Fruit fly (Drosophila melanogaster) whole organism, adult: ENCODE data around the gene Rad60.

Source experiments
- CG11617 ChIP-seq: fragments of 200-800 bp; sonication (Bioruptor generic); optimal IDR thresholded peaks from 2 replicates; lab custom pipeline; 2017; ENCODE audit warnings: mild to moderate bottlenecking, missing biosample characterization, missing genetic modification reagents, missing genetic modification characterization
- CG12768 ChIP-seq: fragments of 200-800 bp; sonication (Bioruptor generic); optimal IDR thresholded peaks from 2 replicates; lab custom pipeline; 2017; ENCODE audit warnings: missing biosample characterization, missing genetic modification characterization, mild to moderate bottlenecking, moderate library complexity, missing genetic modification reagents
- CG14711 ChIP-seq: fragments of 200-800 bp; sonication (Bioruptor generic); optimal IDR thresholded peaks from 2 replicates; lab custom pipeline; 2018; ENCODE audit warnings: missing biosample characterization, mild to moderate bottlenecking, missing genetic modification characterization, moderate library complexity
- CG1620 ChIP-seq: fragments of 200-800 bp; sonication (Bioruptor generic); optimal IDR thresholded peaks from 2 replicates; lab custom pipeline; 2016; ENCODE audit warnings: missing biosample characterization, missing genetic modification characterization
- CG33017 ChIP-seq: fragments of 200-800 bp; sonication (Bioruptor generic); optimal IDR thresholded peaks from 2 replicates; lab custom pipeline; 2018; ENCODE audit warnings: missing biosample characterization, mild to moderate bottlenecking, missing genetic modification characterization, moderate library complexity
- CG5204 ChIP-seq: fragments of 200-800 bp; sonication (Bioruptor generic); optimal IDR thresholded peaks from 2 replicates; lab custom pipeline; 2016; ENCODE audit warnings: missing biosample characterization, missing genetic modification characterization
- CG7045 ChIP-seq: fragments of 200-800 bp; sonication (Bioruptor generic); optimal IDR thresholded peaks from 2 replicates; lab custom pipeline; 2017; ENCODE audit warnings: missing biosample characterization, mild to moderate bottlenecking, missing genetic modification characterization
- CG7101 ChIP-seq: fragments of 200-800 bp; sonication (Bioruptor generic); optimal IDR thresholded peaks from 2 replicates; lab custom pipeline; 2018; ENCODE audit warnings: missing biosample characterization, mild to moderate bottlenecking, missing genetic modification characterization, moderate library complexity
- Clk ChIP-seq: fragments of 200-800 bp; sonication (Bioruptor generic); optimal IDR thresholded peaks from 2 replicates; lab custom pipeline; 2017; ENCODE audit warnings: missing biosample characterization, missing genetic modification characterization
- Crg-1 ChIP-seq: fragments of 200-800 bp; sonication (Bioruptor generic); optimal IDR thresholded peaks from 2 replicates; lab custom pipeline; 2016; ENCODE audit warnings: missing biosample characterization, missing genetic modification characterization
- Hr96 ChIP-seq: fragments of 200-800 bp; sonication (Bioruptor generic); optimal IDR thresholded peaks from 2 replicates; lab custom pipeline; 2016; ENCODE audit warnings: missing biosample characterization, missing genetic modification characterization
- Mnt ChIP-seq: fragments of 200-800 bp; sonication (Bioruptor generic); optimal IDR thresholded peaks from 2 replicates; lab custom pipeline; 2016; ENCODE audit warnings: missing biosample characterization, mild to moderate bottlenecking, missing genetic modification characterization
- bab1 ChIP-seq: fragments of 200-800 bp; sonication (Bioruptor generic); optimal IDR thresholded peaks from 3 replicates; lab custom pipeline; 2019; ENCODE audit warnings: missing biosample characterization, mild to moderate bottlenecking, missing genetic modification characterization, moderate library complexity
- cic ChIP-seq: fragments of 200-800 bp; sonication (Bioruptor generic); optimal IDR thresholded peaks from 2 replicates; lab custom pipeline; 2017; ENCODE audit warnings: missing biosample characterization, mild to moderate bottlenecking, missing genetic modification characterization, moderate library complexity
- cnc ChIP-seq, 2 experiments: fragments of >200 bp; optimal IDR thresholded peaks; 2 replicates each; lab custom pipeline; 2017
- kay ChIP-seq: fragments of 200-800 bp; sonication (Bioruptor generic); peaks from one replicate; lab custom pipeline; 2016; ENCODE audit warnings: missing biosample characterization, missing genetic modification characterization, borderline replicate concordance
- ovo ChIP-seq: fragments of 200-800 bp; sonication (Bioruptor generic); optimal IDR thresholded peaks from 2 replicates; lab custom pipeline; 2016; ENCODE audit warnings: missing biosample characterization, missing genetic modification characterization
- pad ChIP-seq: fragments of 200-800 bp; sonication (Bioruptor generic); optimal IDR thresholded peaks from 3 replicates; lab custom pipeline; 2017; ENCODE audit warnings: missing biosample characterization, missing genetic modification characterization, mild to moderate bottlenecking, moderate library complexity, missing genetic modification reagents
- tj ChIP-seq: fragments of 200-800 bp; sonication (Bioruptor generic); optimal IDR thresholded peaks from 3 replicates; lab custom pipeline; 2017; ENCODE audit warnings: missing biosample characterization, mild to moderate bottlenecking, missing genetic modification characterization, moderate library complexity
- toe ChIP-seq: fragments of 200-800 bp; sonication (Bioruptor generic); optimal IDR thresholded peaks from 2 replicates; lab custom pipeline; 2016; ENCODE audit warnings: missing biosample characterization, missing genetic modification characterization

Gene Rad60

DNA sequence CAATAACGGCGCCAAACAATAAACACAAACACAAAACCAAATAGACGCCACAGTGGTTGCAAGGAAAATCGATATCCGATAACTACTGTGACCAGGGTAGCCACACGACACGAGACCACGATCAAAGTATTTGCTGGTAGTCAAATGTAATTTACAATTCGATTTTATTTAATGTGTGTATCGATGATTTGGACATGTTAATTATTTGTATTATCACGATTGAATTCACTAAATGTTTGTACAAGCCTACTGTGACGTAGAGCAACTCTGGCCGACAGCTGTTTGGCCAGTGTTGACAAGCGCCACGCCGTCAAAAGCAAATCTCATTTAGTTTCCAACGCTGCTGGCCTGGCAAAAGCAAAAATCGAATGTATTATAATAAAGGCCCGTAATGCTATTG is at the start of gene Rad60, which contains the start of gene EloA:
Rad60 (minus strand) TSS at position 222 of the 400 bp plus-strand sequence.
EloA (plus strand) TSS at position 308 of the 400 bp plus-strand sequence.
- TF ChIP-seq CG33017, result peak; percentile 44
- TF ChIP-seq bab1, result peak; percentile 85
- peak; percentile 67 for TF ChIP-seq Mnt (GFP tag; lab: Kevin White, UChicago)
- TF ChIP-seq Crg-1 (GFP tag; lab: Kevin White, UChicago), result peak; percentile 74
- peak; percentile 40 for TF ChIP-seq tj
- peak; percentile 100 for TF ChIP-seq CG14711
- peak; percentile 76 for TF ChIP-seq CG1620 (GFP tag; lab: Kevin White, UChicago)
- peak; percentile 68 for TF ChIP-seq CG7045
- TF ChIP-seq CG5204 (GFP tag; lab: Kevin White, UChicago), result no peak
- peak; percentile 72 for TF ChIP-seq CG11617 (GFP tag; lab: Kevin White, UChicago)
- TF ChIP-seq pad (GFP tag; lab: Kevin White, UChicago), result peak; percentile 63
- no peak for TF ChIP-seq kay (GFP tag; lab: Kevin White, UChicago)
- peak; percentile 43 for TF ChIP-seq ovo (GFP tag; lab: Kevin White, UChicago)
- TF ChIP-seq CG12768, result peak; percentile 72
- peak; percentile 82 for TF ChIP-seq CG7101 (tag; lab: Kevin White, UChicago)
- TF ChIP-seq Clk, result peak; percentile 56
- no peak for TF ChIP-seq cnc (optimal IDR thresholded peaks at IDR 0.05; lab: Kevin White, UChicago)
- peak; percentile 16 for TF ChIP-seq cic (GFP tag; lab: Kevin White, UChicago)
- TF ChIP-seq Hr96 (GFP tag; lab: Kevin White, UChicago), result peak; percentile 80
- peak; percentile 79 for TF ChIP-seq toe (GFP tag; lab: Kevin White, UChicago)

DNA sequence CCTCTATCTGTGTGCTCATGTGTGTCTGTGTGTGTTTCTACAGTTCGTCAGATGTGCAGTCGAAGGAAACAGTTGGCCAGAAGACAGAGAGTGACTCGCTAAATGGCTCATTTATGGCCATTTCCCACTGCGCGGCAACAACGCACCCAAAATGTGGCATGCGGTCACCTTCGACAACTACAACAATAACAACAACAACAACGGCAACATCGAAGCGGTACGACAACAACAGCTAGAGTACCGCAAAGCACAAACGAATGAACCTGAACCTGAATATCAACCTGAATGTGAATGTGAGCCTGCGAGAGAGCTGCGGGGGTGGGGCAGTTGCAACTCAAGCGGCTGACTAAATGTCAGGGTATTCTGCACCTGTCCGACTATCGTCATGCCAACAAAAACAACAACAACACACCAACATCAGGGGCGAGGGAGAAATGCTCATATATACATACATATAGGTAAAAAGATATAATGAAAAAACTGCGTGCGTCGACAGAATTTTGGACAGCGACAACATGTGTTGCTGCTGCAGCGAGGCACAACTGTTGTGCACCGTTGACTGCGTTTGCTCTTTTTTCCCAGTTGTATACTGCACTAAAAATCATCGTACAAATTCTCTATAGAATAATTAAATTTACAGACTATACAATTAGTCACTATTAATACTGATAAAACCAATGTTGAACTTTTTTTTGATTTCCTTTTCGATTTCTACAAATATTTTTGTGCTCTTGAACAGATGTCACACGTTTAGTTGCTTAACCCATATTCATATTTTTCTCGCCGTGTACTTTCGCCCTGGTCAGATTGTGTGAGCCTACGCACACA is 49.0 kb upstream of the Rad60 start:
- TF ChIP-seq CG11617 (GFP tag; lab: Kevin White, UChicago) (no peak), CG33017 (no peak), cic (GFP tag; lab: Kevin White, UChicago) (no peak), CG7101 (tag; lab: Kevin White, UChicago) (no peak), Clk (no peak), CG5204 (GFP tag; lab: Kevin White, UChicago) (no peak), CG1620 (GFP tag; lab: Kevin White, UChicago) (no peak)

DNA sequence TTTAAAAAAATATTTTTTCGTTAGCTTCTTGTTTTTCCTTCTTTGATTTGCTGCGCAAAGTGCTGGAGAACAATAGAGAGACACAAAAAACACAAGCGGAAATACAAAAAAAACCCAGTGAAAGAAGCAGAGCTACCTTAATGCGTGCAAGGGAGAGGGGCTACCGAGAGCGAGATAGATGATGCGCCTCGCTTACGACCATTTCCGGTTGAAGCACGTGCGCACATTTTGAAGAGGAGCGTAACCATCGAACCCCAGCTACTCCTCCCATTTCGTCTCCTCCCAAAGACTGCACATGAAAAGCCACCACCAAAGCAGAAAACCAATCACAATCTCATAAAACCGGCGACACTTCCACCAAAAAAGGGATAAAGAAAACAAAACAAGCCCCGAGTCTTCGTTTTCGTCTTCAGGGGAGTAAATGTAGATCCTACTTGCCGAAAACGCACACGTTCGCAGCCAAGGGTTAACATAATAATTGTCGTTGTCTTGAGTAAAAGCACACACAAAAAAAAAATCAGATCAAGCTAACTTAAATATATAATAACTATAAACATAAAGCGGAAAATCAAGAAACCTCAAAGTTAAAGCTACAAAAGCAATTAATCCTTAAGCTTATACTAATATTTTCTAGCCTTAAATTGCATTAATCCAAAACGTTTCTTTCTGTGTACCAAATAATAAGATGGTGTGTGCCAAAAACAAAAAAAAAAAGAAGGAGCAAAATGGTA is 46.0 kb upstream of the Rad60 start:
- TF ChIP-seq CG1620 (GFP tag; lab: Kevin White, UChicago), result no peak
- peak; percentile 36 for TF ChIP-seq kay (GFP tag; lab: Kevin White, UChicago)

DNA sequence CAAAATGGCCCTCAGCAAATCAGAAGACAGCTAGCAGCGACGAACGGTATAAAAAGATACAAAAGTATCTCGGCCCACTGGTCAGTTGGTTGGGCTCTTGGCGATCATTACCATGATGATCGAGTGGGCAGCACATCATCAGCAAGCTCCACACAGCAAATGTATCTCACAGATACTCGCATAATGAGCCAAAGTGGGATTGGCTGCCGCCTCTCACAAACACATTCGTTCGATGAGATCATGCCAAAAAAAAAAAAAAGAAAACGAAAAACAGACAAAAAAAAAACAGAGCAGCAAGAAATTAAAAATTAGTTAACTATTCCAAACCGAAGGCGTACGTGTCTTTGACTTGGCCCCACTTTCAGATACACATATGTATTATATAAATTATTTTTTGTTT is 44.9 kb upstream of the Rad60 start:
- no peak for TF ChIP-seq ovo (GFP tag; lab: Kevin White, UChicago)
- no peak for TF ChIP-seq tj
- TF ChIP-seq cic (GFP tag; lab: Kevin White, UChicago), result no peak
- TF ChIP-seq CG7045, result no peak
- TF ChIP-seq CG14711, result no peak

DNA sequence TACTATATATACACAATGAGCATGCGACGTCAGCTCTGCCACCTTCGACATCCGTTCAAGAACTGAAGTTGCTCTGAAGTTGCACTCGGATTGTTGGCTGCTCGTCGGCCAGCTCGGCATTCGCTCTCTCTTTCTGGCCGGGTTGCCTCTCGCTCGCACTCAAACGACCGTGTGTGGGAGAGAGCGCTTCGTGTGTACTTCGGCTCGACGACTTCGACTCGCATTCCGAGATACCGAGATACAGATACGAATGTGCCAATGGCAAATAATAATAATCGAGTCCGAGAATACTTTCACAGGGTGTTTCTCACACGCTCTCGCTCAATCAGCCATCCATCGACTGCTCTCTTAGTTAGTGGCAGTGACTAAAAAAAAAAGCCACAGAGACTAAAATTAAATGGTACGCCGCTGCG is 44.1 kb upstream of the Rad60 start:
- TF ChIP-seq Mnt (GFP tag; lab: Kevin White, UChicago) (peak; percentile 24), CG11617 (GFP tag; lab: Kevin White, UChicago) (no peak), CG7101 (tag; lab: Kevin White, UChicago) (peak; percentile 15), Hr96 (GFP tag; lab: Kevin White, UChicago) (peak; percentile 37), tj (peak; percentile 28), cic (GFP tag; lab: Kevin White, UChicago) (peak; percentile 56), CG7045 (no peak), toe (GFP tag; lab: Kevin White, UChicago) (peak; percentile 6), CG33017 (peak; percentile 8)

DNA sequence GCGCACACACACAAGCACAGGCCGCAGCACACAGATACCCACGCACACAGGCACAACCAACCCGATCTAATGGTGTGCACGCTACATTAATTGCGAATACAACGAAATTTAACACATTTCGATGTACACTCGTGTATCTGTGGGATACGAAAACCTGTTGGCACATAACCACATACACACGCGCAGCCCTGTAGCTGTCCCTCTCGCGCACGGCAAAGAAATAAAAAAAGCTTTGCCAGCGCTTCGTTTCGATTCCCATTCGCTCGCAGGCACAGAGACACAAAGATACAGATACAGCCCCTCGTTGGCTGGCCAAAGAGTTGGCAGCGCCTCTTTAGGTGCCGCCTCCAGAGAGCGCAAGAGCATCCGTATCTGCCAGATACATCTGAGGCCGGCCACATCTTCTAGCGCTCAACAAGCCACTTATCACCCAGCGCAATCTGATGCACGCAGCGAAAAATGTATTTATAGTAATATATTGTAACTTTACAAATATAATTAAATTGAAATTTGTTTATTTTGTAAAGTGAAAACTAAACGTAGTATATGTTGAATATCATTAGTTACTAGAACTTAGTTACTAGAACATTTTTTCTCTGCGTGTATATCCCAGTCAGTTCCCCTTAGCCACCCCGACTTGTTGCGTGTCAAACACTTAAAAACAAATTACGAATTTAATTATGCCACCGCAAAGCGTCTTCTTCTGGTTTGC is 41.9 kb upstream of the Rad60 start:
- TF ChIP-seq tj, result peak; percentile 91
- TF ChIP-seq toe (GFP tag; lab: Kevin White, UChicago), result peak; percentile 4
- TF ChIP-seq cic (GFP tag; lab: Kevin White, UChicago), result peak; percentile 21
- no peak for TF ChIP-seq CG7101 (tag; lab: Kevin White, UChicago)
- peak; percentile 4 for TF ChIP-seq CG33017
